Fruit fly (Drosophila melanogaster): Measurements from ENCODE around the gene CG10801.
A peak's percentile ranks its signal among the peaks of the same experiment; 100 is the strongest.

Gene CG10801

DNA sequence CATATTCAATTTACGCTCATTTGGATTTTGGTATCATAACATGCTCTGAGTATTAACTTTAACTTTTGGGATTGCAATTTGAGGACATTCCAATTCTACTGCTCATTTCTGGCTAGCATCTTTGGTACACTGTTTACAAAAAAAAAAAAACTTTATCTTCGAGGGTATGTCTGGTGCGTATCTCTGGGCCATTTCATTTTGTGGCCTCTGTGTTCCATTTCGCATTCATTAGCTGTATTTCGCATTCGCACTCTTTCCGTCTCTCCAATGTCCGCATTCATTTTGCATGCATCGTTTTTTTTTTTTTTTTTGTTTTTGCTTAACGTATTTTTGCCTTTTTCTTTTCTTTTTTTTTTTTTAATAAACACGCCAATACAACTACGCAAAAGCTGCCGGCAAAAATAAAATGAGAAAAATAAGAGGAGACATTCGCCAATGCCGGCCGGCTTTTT lies 26.7 kb upstream of the CG10801 start (continued):
- peak; percentile 91 for TF ChIP-seq CG9139 (GFP tag; optimal IDR thresholded peaks at IDR 0.05)
- peak; percentile 92 for TF ChIP-seq Sox102F (GFP tag; optimal IDR thresholded peaks at IDR 0.05)
- TF ChIP-seq lz (GFP tag; optimal IDR thresholded peaks at IDR 0.05), result peak; percentile 95
- peak; percentile 86 for TF ChIP-seq achi (GFP tag; optimal IDR thresholded peaks at IDR 0.05)
- peak; percentile 99 for TF ChIP-seq Eip78C (GFP tag)
- peak; percentile 90 for TF ChIP-seq OdsH (GFP tag; optimal IDR thresholded peaks at IDR 0.05)
- TF ChIP-seq fd59A (GFP tag; optimal IDR thresholded peaks at IDR 0.05), result peak; percentile 79
- peak; percentile 92 for TF ChIP-seq CG6792 (GFP tag; optimal IDR thresholded peaks at IDR 0.05)
- peak; percentile 71 for TF ChIP-seq CG6854 (GFP tag; optimal IDR thresholded peaks at IDR 0.05)
- peak; percentile 79 for TF ChIP-seq Gug (GFP tag; IDR thresholded peaks at IDR 0.05)
- peak; percentile 95 for TF ChIP-seq Hr39 (GFP tag; optimal IDR thresholded peaks at IDR 0.05)
- peak; percentile 77 for TF ChIP-seq dsx (GFP tag; optimal IDR thresholded peaks at IDR 0.05; ENCODE audit: poor library complexity, severe bottlenecking)
- peak; percentile 91 for TF ChIP-seq acj6 (GFP tag; optimal IDR thresholded peaks at IDR 0.05)

DNA sequence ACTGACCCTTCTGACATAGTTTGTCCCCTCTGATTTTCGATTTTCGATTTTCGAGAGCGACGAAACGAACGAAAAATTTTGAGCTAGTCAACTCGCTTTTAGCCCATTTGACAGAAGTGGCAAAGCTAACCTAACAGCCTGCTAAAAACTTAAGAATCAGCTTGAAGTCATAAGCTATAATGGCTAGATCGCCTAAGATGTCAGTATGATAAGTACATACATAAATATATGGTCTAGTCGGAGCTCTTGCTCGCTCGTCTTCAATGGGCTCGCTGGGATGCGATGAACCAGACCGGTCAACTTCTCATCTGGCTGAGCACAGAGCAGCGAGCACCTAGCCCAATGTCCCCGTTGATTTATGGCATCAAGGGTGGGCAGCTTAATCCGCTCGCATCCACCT lies 24.7 kb upstream of the CG10801 start, which contains the start of gene CG14269:
CG14269 (minus strand) TSS at position 101 of the 400 bp plus-strand sequence.
- TF ChIP-seq CG6163 (GFP tag; IDR thresholded peaks at IDR 0.05) (no peak), Eip75B (GFP tag; optimal IDR thresholded peaks at IDR 0.05) (no peak), esn (GFP tag; optimal IDR thresholded peaks at IDR 0.05) (no peak), Hr4 (GFP tag; optimal IDR thresholded peaks at IDR 0.05) (no peak)

- TF ChIP-seq CG3032 (tag; optimal IDR thresholded peaks at IDR 0.05), result no peak
- TF ChIP-seq Sox14 (GFP tag; optimal IDR thresholded peaks at IDR 0.05), result peak; percentile 41
- 0 out of 2 replicates have a peak, but pooled peaks have one; percentile 12 for TF ChIP-seq CG11294 (GFP tag; IDR thresholded peaks at IDR 0.05)
- TF ChIP-seq net (GFP tag; optimal IDR thresholded peaks at IDR 0.05), result peak; percentile 49
- TF ChIP-seq Lpt (GFP tag; optimal IDR thresholded peaks at IDR 0.05), result peak; percentile 14
- TF ChIP-seq Ets21C (GFP tag; optimal IDR thresholded peaks at IDR 0.05), result no peak
- TF ChIP-seq cyc (GFP tag; optimal IDR thresholded peaks at IDR 0.05), result peak; percentile 32
- TF ChIP-seq Blimp-1 (GFP tag; optimal IDR thresholded peaks at IDR 0.05), result no peak
- peak; percentile 48 for TF ChIP-seq pdm3 (GFP tag; optimal IDR thresholded peaks at IDR 0.05)
- TF ChIP-seq fd59A (GFP tag; optimal IDR thresholded peaks at IDR 0.05), result no peak
- peak; percentile 54 for TF ChIP-seq OdsH (GFP tag; optimal IDR thresholded peaks at IDR 0.05)
- peak; percentile 28 for TF ChIP-seq dsx (GFP tag; optimal IDR thresholded peaks at IDR 0.05; ENCODE audit: poor library complexity, severe bottlenecking)
- TF ChIP-seq salr (GFP tag; optimal IDR thresholded peaks at IDR 0.05), result peak in 1 of 2 experiments; percentile 15
- no peak for TF ChIP-seq vri (GFP tag; optimal IDR thresholded peaks at IDR 0.05)
- TF ChIP-seq Gug (GFP tag; IDR thresholded peaks at IDR 0.05), result peak; percentile 69
- no peak for TF ChIP-seq Met (GFP tag; optimal IDR thresholded peaks at IDR 0.05)
- TF ChIP-seq CG1621 (tag; optimal IDR thresholded peaks at IDR 0.05), result peak; percentile 34
- peak; percentile 64 for TF ChIP-seq CG15336 (GFP tag; IDR thresholded peaks at IDR 0.05)
- TF ChIP-seq CG10669 (GFP tag; optimal IDR thresholded peaks at IDR 0.05), result peak; percentile 59
- TF ChIP-seq CG7368 (GFP tag; optimal IDR thresholded peaks at IDR 0.05), result no peak
- peak; percentile 40 for TF ChIP-seq CG10631 (GFP tag; optimal IDR thresholded peaks at IDR 0.05)
- peak; percentile 52 for TF ChIP-seq acj6 (GFP tag; optimal IDR thresholded peaks at IDR 0.05)
- TF ChIP-seq CG6276 (GFP tag; optimal IDR thresholded peaks at IDR 0.05), result peak; percentile 57
- peak; percentile 49 for TF ChIP-seq dac (GFP tag; optimal IDR thresholded peaks at IDR 0.05)
- no peak for TF ChIP-seq CG6854 (GFP tag; optimal IDR thresholded peaks at IDR 0.05)
- peak; percentile 66 to 74 for TF ChIP-seq ss (GFP tag; optimal IDR thresholded peaks at IDR 0.05)
- TF ChIP-seq CG34406 (GFP tag; optimal IDR thresholded peaks at IDR 0.05), result peak; percentile 9
- no peak for TF ChIP-seq esn (GFP tag; optimal IDR thresholded peaks at IDR 0.05)
- peak; percentile 77 for TF ChIP-seq CG32006 (GFP tag; optimal IDR thresholded peaks at IDR 0.05)
- peak; percentile 28 for TF ChIP-seq CG9139 (GFP tag; optimal IDR thresholded peaks at IDR 0.05)
- no peak for TF ChIP-seq CG8632 (GFP tag; optimal IDR thresholded peaks at IDR 0.05)
- peak; percentile 69 for TF ChIP-seq Hr4 (GFP tag; optimal IDR thresholded peaks at IDR 0.05)
- TF ChIP-seq Eip75B (GFP tag; optimal IDR thresholded peaks at IDR 0.05), result peak; percentile 37
- TF ChIP-seq CG11902 (GFP tag; optimal IDR thresholded peaks at IDR 0.05), result peak; percentile 57
- peak; percentile 68 for TF ChIP-seq CG4318 (GFP tag; optimal IDR thresholded peaks at IDR 0.05)
- TF ChIP-seq Eip78C (GFP tag), result peak; percentile 87
- peak; percentile 70 for TF ChIP-seq svp (GFP tag)
- no peak for TF ChIP-seq spab (GFP tag; optimal IDR thresholded peaks at IDR 0.05)
- TF ChIP-seq topi (GFP tag; optimal IDR thresholded peaks at IDR 0.05), result peak; percentile 45
- peak; percentile 70 for TF ChIP-seq CG6163 (GFP tag; IDR thresholded peaks at IDR 0.05)
- no peak for TF ChIP-seq fd85E (GFP tag; optimal IDR thresholded peaks at IDR 0.05)
- peak; percentile 49 for TF ChIP-seq achi (GFP tag; optimal IDR thresholded peaks at IDR 0.05)
These were observed 24.2 kb upstream of the CG10801 start for dm6 chrX:3436183-3436582.
